Worm (Caenorhabditis elegans) whole organism, L2 larva: ENCODE measurements around the gene R10D12.1.
A peak's percentile ranks its signal among the peaks of the same experiment; 100 is the strongest.

Experiments
- Y55F3AM.14 ChIP-seq: fragments of 200-800 bp; sonication (Bioruptor generic); optimal IDR thresholded peaks from 2 replicates; lab custom pipeline; 2018; ENCODE audit warnings: mild to moderate bottlenecking, missing genetic modification characterization, missing compliant biosample characterization
- ZK546.5 ChIP-seq: sonication (generic microtip); optimal IDR thresholded peaks from 2 replicates; lab custom pipeline; 2017; ENCODE audit warnings: missing biosample characterization, missing genetic modification characterization
- alr-1 ChIP-seq: fragments of 150-350 bp; optimal IDR thresholded peaks from 2 replicates; lab custom pipeline; 2014; ENCODE audit warnings: missing biosample characterization, missing genetic modification characterization
- aly-2 ChIP-seq: fragments of 150-350 bp; optimal IDR thresholded peaks from 2 replicates; lab custom pipeline; 2014; ENCODE audit warnings: missing biosample characterization, missing genetic modification characterization
- ama-1 ChIP-seq: fragments of 150-350 bp; optimal IDR thresholded peaks from 2 replicates; lab custom pipeline; 2018; ENCODE audit warnings: inconsistent platforms
- ceh-16 ChIP-seq: fragments of 150-350 bp; optimal IDR thresholded peaks from 2 replicates; lab custom pipeline; 2014; ENCODE audit warnings: missing biosample characterization, missing genetic modification characterization
- crh-2 ChIP-seq: sonication (generic microtip); optimal IDR thresholded peaks from 2 replicates; lab custom pipeline; 2017; ENCODE audit warnings: missing biosample characterization, missing genetic modification characterization
- dmd-4 ChIP-seq: sonication (generic microtip); optimal IDR thresholded peaks from 2 replicates; lab custom pipeline; 2017; ENCODE audit warnings: missing biosample characterization, missing genetic modification characterization
- egl-27 ChIP-seq: sonication (generic microtip); optimal IDR thresholded peaks from 3 replicates; lab custom pipeline; 2017; ENCODE audit warnings: missing biosample characterization, missing genetic modification reagents, missing genetic modification characterization
- elt-1 ChIP-seq: fragments of 150-350 bp; optimal IDR thresholded peaks from 2 replicates; lab custom pipeline; 2014; ENCODE audit warnings: missing biosample characterization, missing genetic modification characterization
- elt-3 ChIP-seq: sonication (generic microtip); optimal IDR thresholded peaks from 2 replicates; lab custom pipeline; 2017; ENCODE audit warnings: missing biosample characterization, missing genetic modification characterization
- gmeb-1 ChIP-seq: fragments of 150-350 bp; optimal IDR thresholded peaks from 2 replicates; lab custom pipeline; 2014; ENCODE audit warnings: missing biosample characterization, missing genetic modification characterization
- lin-13 ChIP-seq: fragments of 150-350 bp; optimal IDR thresholded peaks from 2 replicates; lab custom pipeline; 2014; ENCODE audit warnings: missing biosample characterization, missing genetic modification reagents, missing genetic modification characterization
- mab-5 ChIP-seq: fragments of 150-350 bp; optimal IDR thresholded peaks from 2 replicates; lab custom pipeline; 2014; ENCODE audit warnings: missing biosample characterization, missing genetic modification characterization
- mbf-1 ChIP-seq: sonication (generic microtip); optimal IDR thresholded peaks from 2 replicates; lab custom pipeline; 2017; ENCODE audit warnings: missing biosample characterization, missing genetic modification characterization
- mdl-1 ChIP-seq, 2 experiments: fragments of 150-350 bp in 1 of 2; sonication (generic microtip) in 1 of 2; optimal IDR thresholded peaks; 2 replicates each; lab custom pipeline; 2017; ENCODE audit warnings: missing biosample characterization in 2 of 2, missing genetic modification characterization in 2 of 2
- nhr-21 ChIP-seq: fragments of 150-350 bp; optimal IDR thresholded peaks from 2 replicates; lab custom pipeline; 2014; ENCODE audit warnings: missing biosample characterization, missing genetic modification characterization
- nhr-237 ChIP-seq: fragments of 150-350 bp; optimal IDR thresholded peaks from 2 replicates; lab custom pipeline; 2014; ENCODE audit warnings: missing biosample characterization, missing genetic modification characterization
- nhr-77 ChIP-seq: fragments of 150-350 bp; optimal IDR thresholded peaks from 2 replicates; lab custom pipeline; 2014; ENCODE audit warnings: missing biosample characterization, missing genetic modification characterization
- peb-1 ChIP-seq: fragments of 150-350 bp; optimal IDR thresholded peaks from 2 replicates; lab custom pipeline; 2014; ENCODE audit warnings: missing biosample characterization, missing genetic modification characterization
- sem-4 ChIP-seq: fragments of 150-350 bp; optimal IDR thresholded peaks from 2 replicates; lab custom pipeline; 2014; ENCODE audit warnings: missing biosample characterization, missing genetic modification reagents, missing genetic modification characterization
- sma-9 ChIP-seq, 2 experiments: fragments of 150-350 bp in 1 of 2; sonication (generic microtip) in 1 of 2; optimal IDR thresholded peaks; 2 replicates each; lab custom pipeline; 2014 to 2016; ENCODE audit warnings: missing genetic modification characterization in 2 of 2, mild to moderate bottlenecking in 1 of 2, missing biosample characterization in 1 of 2, missing compliant biosample characterization in 1 of 2, missing genetic modification reagents in 1 of 2, moderate library complexity in 1 of 2
- unc-39 ChIP-seq: fragments of 150-350 bp; optimal IDR thresholded peaks from 2 replicates; lab custom pipeline; 2014; ENCODE audit warnings: missing biosample characterization, missing genetic modification characterization
- unc-55 ChIP-seq: fragments of 150-350 bp; sonication (generic microtip); optimal IDR thresholded peaks from 3 replicates; lab custom pipeline; 2014; ENCODE audit warnings: missing biosample characterization, missing genetic modification reagents, missing genetic modification characterization

The R10D12.1 gene

ce11 chrV:13891489-13891888 is 43.0 kb downstream of the R10D12.1 start:
- TF ChIP-seq peb-1 (tag; lab: Kevin White, UChicago) = no peak
- peak; percentile 1 for TF ChIP-seq sma-9 (GFP tag; optimal IDR thresholded peaks at IDR 0.05; lab: Kevin White, UChicago)
- TF ChIP-seq sma-9 (tag; optimal IDR thresholded peaks at IDR 0.05; lab: Kevin White, UChicago) = no peak
- TF ChIP-seq nhr-21 (tag; lab: Kevin White, UChicago) = peak; percentile 12

- TF ChIP-seq mbf-1 (tag; lab: Kevin White, UChicago) = no peak
- no peak for TF ChIP-seq egl-27 (tag; lab: Kevin White, UChicago)
- no peak for TF ChIP-seq dmd-4 (tag; lab: Kevin White, UChicago)
- no peak for TF ChIP-seq nhr-21 (tag; lab: Kevin White, UChicago)
- TF ChIP-seq aly-2 (tag; lab: Kevin White, UChicago) = no peak
- TF ChIP-seq unc-55 (GFP tag; lab: Kevin White, UChicago) = no peak
- no peak for TF ChIP-seq lin-13 (GFP tag; lab: Kevin White, UChicago)
- TF ChIP-seq ZK546.5 (tag; lab: Kevin White, UChicago) = no peak
- no peak for TF ChIP-seq gmeb-1 (tag; lab: Kevin White, UChicago)
- TF ChIP-seq mdl-1 (tag; optimal IDR thresholded peaks at IDR 0.05; lab: Kevin White, UChicago) = no peak
- no peak for TF ChIP-seq alr-1 (tag; lab: Kevin White, UChicago)
- TF ChIP-seq Y55F3AM.14 (GFP tag; lab: Kevin White, UChicago) = no peak
- no peak for TF ChIP-seq ceh-16 (tag; lab: Kevin White, UChicago)
- TF ChIP-seq elt-3 (tag; lab: Kevin White, UChicago) = no peak
- TF ChIP-seq nhr-237 (tag; lab: Kevin White, UChicago) = no peak
- TF ChIP-seq elt-1 (tag; lab: Kevin White, UChicago) = no peak
- TF ChIP-seq, all 48 proteins: peak for 0
These were observed 44.0 kb downstream of the R10D12.1 start, which contains the start of gene lbp-8 for ce11 chrV:13890473-13890872. lbp-8 (plus strand) TSS chrV:13890773.

- TF ChIP-seq sem-4 (tag; lab: Kevin White, UChicago) (no peak), ama-1 (lab: Kevin White, UChicago) (no peak), crh-2 (tag; lab: Kevin White, UChicago) (no peak), elt-1 (tag; lab: Kevin White, UChicago) (no peak), mab-5 (tag; lab: Kevin White, UChicago) (no peak), nhr-77 (tag; lab: Kevin White, UChicago) (no peak)
These were observed 44.9 kb downstream of the R10D12.1 start, which contains the start of gene spp-12 for ce11 chrV:13889516-13889915. spp-12 (plus strand) TSS chrV:13889816.

ce11 chrV:13887358-13887757 is 47.1 kb downstream of the R10D12.1 start, which contains the start of gene srsx-19:
srsx-19 (plus strand) TSS chrV:13887658.
- TF ChIP-seq sma-9 (GFP tag; optimal IDR thresholded peaks at IDR 0.05; lab: Kevin White, UChicago) = no peak
- TF ChIP-seq sma-9 (tag; optimal IDR thresholded peaks at IDR 0.05; lab: Kevin White, UChicago) = no peak
- TF ChIP-seq unc-55 (GFP tag; lab: Kevin White, UChicago) = no peak
- no peak for TF ChIP-seq unc-39 (tag; lab: Kevin White, UChicago)
